Worm (Caenorhabditis elegans): ENCODE results near the gene H08J19.1.

H08J19.1 gene

DNA sequence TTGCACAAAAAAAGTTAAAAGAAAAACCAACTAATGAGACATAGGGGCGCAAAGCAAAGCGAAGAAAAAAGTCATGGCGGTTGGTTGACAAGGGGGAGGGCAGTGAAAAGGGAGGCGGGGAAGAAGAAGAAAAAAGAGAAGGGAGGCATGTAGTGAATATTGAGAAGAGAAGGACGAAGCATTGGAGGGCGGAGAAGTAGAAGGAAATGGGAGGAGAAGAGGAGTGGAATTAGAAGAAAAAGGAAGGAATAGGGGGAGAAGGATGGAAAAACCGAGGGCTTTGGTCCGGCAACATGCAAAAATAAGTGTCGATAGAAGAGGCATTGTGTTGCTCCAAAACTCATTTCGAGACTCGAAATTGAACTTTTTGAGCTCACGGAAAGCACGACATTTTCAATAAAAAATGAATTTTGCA is 11.9 kb upstream of the H08J19.1 start:
- TF ChIP-seq nhr-28 (tag; optimal IDR thresholded peaks at IDR 0.05) (peak; percentile 34), hlh-11 (tag; optimal IDR thresholded peaks at IDR 0.05) (peak; percentile 22), fkh-10 (GFP tag; optimal IDR thresholded peaks at IDR 0.05) (peak; percentile 75), mep-1 (tag; optimal IDR thresholded peaks at IDR 0.05) (peak; percentile 62), hmg-1.1 (GFP tag; IDR thresholded peaks at IDR 0.05) (peak; percentile 73), rbr-2 (tag; optimal IDR thresholded peaks at IDR 0.05) (peak; percentile 39), dpl-1 (GFP tag; optimal IDR thresholded peaks at IDR 0.05) (peak; percentile 12), lin-38 (GFP tag; IDR thresholded peaks at IDR 0.05) (no peak), unc-62 (GFP tag; optimal IDR thresholded peaks at IDR 0.05 in 1 of 2) (peak in 1 of 2 experiments; percentile 89), unc-62 (tag; optimal IDR thresholded peaks at IDR 0.05) (no peak), hlh-30 (tag; optimal IDR thresholded peaks at IDR 0.05; ENCODE audit: insufficient read depth) (peak; percentile 54), daf-8 (GFP tag; IDR thresholded peaks at IDR 0.05) (no peak), ces-1 (GFP tag; optimal IDR thresholded peaks at IDR 0.05) (no peak), ctbp-1 (GFP tag; IDR thresholded peaks at IDR 0.05) (peak; percentile 52; the same call in 1 of the 2 replicates), hif-1 (tag; optimal IDR thresholded peaks at IDR 0.05) (peak in 1 of 2 experiments; percentile 14), lsy-2 (tag; optimal IDR thresholded peaks at IDR 0.05) (peak in 1 of 2 experiments; percentile 45), aha-1 (tag) (peak; percentile 61), mxl-3 (GFP tag; optimal IDR thresholded peaks at IDR 0.05) (no peak), mdl-1 (tag; optimal IDR thresholded peaks at IDR 0.05) (peak in 1 of 2 experiments; percentile 16), set-16 (GFP tag; IDR thresholded peaks at IDR 0.05) (peak; percentile 50)

- TF ChIP-seq lsy-2 (tag; optimal IDR thresholded peaks at IDR 0.05) = peak in 1 of 2 experiments; percentile 46
- TF ChIP-seq ztf-7 (tag; optimal IDR thresholded peaks at IDR 0.05) = no peak
- peak; percentile 67 for TF ChIP-seq ces-1 (GFP tag; optimal IDR thresholded peaks at IDR 0.05)
- peak; percentile 5 for TF ChIP-seq hlh-30 (tag; optimal IDR thresholded peaks at IDR 0.05; ENCODE audit: insufficient read depth)
- peak; percentile 65 for TF ChIP-seq ctbp-1 (GFP tag; IDR thresholded peaks at IDR 0.05)
- peak in 1 of 2 experiments; percentile 82 for TF ChIP-seq unc-62 (GFP tag; optimal IDR thresholded peaks at IDR 0.05 in 1 of 2)
- TF ChIP-seq unc-62 (tag; optimal IDR thresholded peaks at IDR 0.05) = no peak
- peak; percentile 75 for TF ChIP-seq fkh-10 (GFP tag; optimal IDR thresholded peaks at IDR 0.05)
- TF ChIP-seq lin-13 (GFP tag; optimal IDR thresholded peaks at IDR 0.05) = no peak
- peak; percentile 37 for TF ChIP-seq mep-1 (tag; optimal IDR thresholded peaks at IDR 0.05)
- 0 out of 2 replicates have a peak, but pooled peaks have one; percentile 15 for TF ChIP-seq hmg-1.1 (GFP tag; IDR thresholded peaks at IDR 0.05)
Observed at ce11 chrX:15633964-15634363, 8.8 kb upstream of the H08J19.1 start.

DNA sequence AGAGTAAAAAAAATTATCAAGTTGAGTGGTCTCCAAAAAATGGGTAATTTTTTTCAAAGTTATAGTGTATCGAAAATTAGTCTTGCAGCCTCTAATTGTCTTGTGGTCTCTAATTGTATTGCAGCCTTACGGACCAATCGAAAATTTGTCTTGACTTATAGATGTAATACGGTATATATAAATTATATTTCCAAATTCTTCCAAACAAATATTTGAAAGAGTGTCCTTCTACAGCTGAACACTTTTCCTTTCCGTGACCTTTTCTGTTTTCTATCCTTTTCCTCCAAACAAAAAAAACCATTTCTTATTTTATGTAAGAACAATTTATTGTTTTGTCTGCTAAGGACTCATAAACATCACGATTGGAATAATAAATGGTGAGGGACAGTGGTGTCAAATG is 2.1 kb upstream of the H08J19.1 start, which contains the start of gene K09E9.7:
K09E9.7 (plus strand) TSS at position 301 of the 400 bp plus-strand sequence.
- TF ChIP-seq nhr-10 (tag; optimal IDR thresholded peaks at IDR 0.05) (no peak), arid-1 (GFP tag; conservative IDR thresholded peaks at IDR 0.05) (no peak), lsy-2 (tag; optimal IDR thresholded peaks at IDR 0.05) (no peak), Y5F2A.4 (GFP tag; optimal IDR thresholded peaks at IDR 0.05) (no peak), unc-62 (GFP tag; optimal IDR thresholded peaks at IDR 0.05 in 1 of 2) (no peak), unc-62 (tag; optimal IDR thresholded peaks at IDR 0.05) (no peak), nhr-237 (tag; optimal IDR thresholded peaks at IDR 0.05) (no peak), aha-1 (tag) (peak; percentile 34)

- TF ChIP-seq Y105C5A.15 (GFP tag; IDR thresholded peaks at IDR 0.05) (no peak), php-3 (GFP tag; IDR thresholded peaks at IDR 0.05) (no peak), unc-62 (GFP tag; optimal IDR thresholded peaks at IDR 0.05 in 1 of 2) (peak in 1 of 2 experiments; percentile 97), unc-62 (tag; optimal IDR thresholded peaks at IDR 0.05) (no peak), F10B5.3 (tag; optimal IDR thresholded peaks at IDR 0.05) (no peak)
Observed at ce11 chrX:15641380-15641779, 1.4 kb upstream of the H08J19.1 start.

DNA sequence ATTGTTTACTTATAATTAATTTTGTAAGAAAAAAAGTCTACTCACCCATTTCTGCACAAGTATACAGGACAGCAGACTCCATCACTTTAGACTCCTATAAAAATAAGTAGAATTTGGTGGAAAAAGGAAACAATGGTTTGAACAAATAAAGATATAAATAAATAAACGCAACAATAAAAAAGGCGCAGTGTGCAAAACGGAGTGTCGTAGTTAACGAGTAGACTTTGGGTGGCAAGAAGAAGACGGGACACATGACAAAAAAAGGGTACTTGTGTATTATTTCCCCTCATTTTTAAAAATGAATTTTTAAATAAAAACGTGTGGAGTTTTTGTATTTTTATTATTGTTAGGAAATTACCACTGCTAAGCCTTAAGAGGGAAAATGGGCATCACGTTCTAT is 4.5 kb downstream of the H08J19.1 start, which contains the start of gene F59D12.5:
F59D12.5 (minus strand) TSS at position 94 of the 400 bp plus-strand sequence.
- TF ChIP-seq sdz-12 (GFP tag; optimal IDR thresholded peaks at IDR 0.05) (no peak), madf-5 (GFP tag; IDR thresholded peaks at IDR 0.05) (no peak), madf-9 (GFP tag; conservative IDR thresholded peaks at IDR 0.05) (no peak), ZK337.2 (GFP tag; IDR thresholded peaks at IDR 0.05) (no peak), dmd-9 (GFP tag; IDR thresholded peaks at IDR 0.05) (no peak), fkh-10 (GFP tag; optimal IDR thresholded peaks at IDR 0.05) (no peak), T26A8.4 (GFP tag; IDR thresholded peaks at IDR 0.05) (no peak), ces-1 (GFP tag; optimal IDR thresholded peaks at IDR 0.05) (no peak), T20F7.1 (GFP tag; optimal IDR thresholded peaks at IDR 0.05) (peak; percentile 92), F44E2.7 (GFP tag; IDR thresholded peaks at IDR 0.05) (no peak), ceh-82 (tag; optimal IDR thresholded peaks at IDR 0.05) (no peak), daf-8 (GFP tag; IDR thresholded peaks at IDR 0.05) (no peak), F49E8.2 (tag; optimal IDR thresholded peaks at IDR 0.05; ENCODE audit: borderline replicate concordance) (no peak), snpc-1.2 (GFP tag; IDR thresholded peaks at IDR 0.05) (no peak), mxl-2 (GFP tag; conservative IDR thresholded peaks at IDR 0.05) (no peak), pha-4 (GFP tag; IDR thresholded peaks at IDR 0.05) (no peak), pha-4 (tag; optimal IDR thresholded peaks at IDR 0.05) (no peak)
